Fruit fly (Drosophila melanogaster) whole organism, wandering third instar larva: ENCODE results near the gene CG42564.

Experiments
- Abd-B ChIP-seq: fragments of >200 bp; optimal IDR thresholded peaks from 2 replicates; lab custom pipeline; 2017; ENCODE audit warnings: missing biosample characterization, missing genetic modification characterization
- CG32264 ChIP-seq: fragments of 200-800 bp; sonication (Bioruptor generic); optimal IDR thresholded peaks from 2 replicates; lab custom pipeline; 2016; ENCODE audit warnings: missing biosample characterization, missing genetic modification characterization
- CG9705 ChIP-seq: fragments of 200-800 bp; sonication (Bioruptor generic); optimal IDR thresholded peaks from 2 replicates; lab custom pipeline; 2018; ENCODE audit warnings: missing biosample characterization, mild to moderate bottlenecking, missing genetic modification characterization
- CrebA ChIP-seq: fragments of 200-800 bp; sonication (Bioruptor generic); optimal IDR thresholded peaks from 2 replicates; lab custom pipeline; 2016; ENCODE audit warnings: missing biosample characterization, mild to moderate bottlenecking, missing genetic modification characterization, borderline replicate concordance
- Dfd ChIP-seq: fragments of >200 bp; optimal IDR thresholded peaks from 2 replicates; lab custom pipeline; 2017; ENCODE audit warnings: missing biosample characterization, missing genetic modification characterization
- HLH106 ChIP-seq: fragments of 200-800 bp; optimal IDR thresholded peaks from 3 replicates; lab custom pipeline; 2019; ENCODE audit warnings: missing biosample characterization, mild to moderate bottlenecking, missing genetic modification characterization, moderate library complexity
- Hnf4 ChIP-seq: fragments of 200-800 bp; sonication (Bioruptor generic); optimal IDR thresholded peaks from 2 replicates; lab custom pipeline; 2016; ENCODE audit warnings: missing biosample characterization, mild to moderate bottlenecking, missing genetic modification characterization
- Hr78 ChIP-seq: fragments of >200 bp; optimal IDR thresholded peaks from 2 replicates; lab custom pipeline; 2017; ENCODE audit warnings: missing biosample characterization, missing genetic modification characterization
- Hr83 ChIP-seq: fragments of 200-300 bp; sonication (Bioruptor generic); optimal IDR thresholded peaks from 2 replicates; lab custom pipeline; 2016; ENCODE audit warnings: missing biosample characterization, mild to moderate bottlenecking, missing genetic modification characterization, moderate library complexity; ENCODE audit not compliant: poor library complexity, severe bottlenecking
- Jra ChIP-seq: sonication (Bioruptor generic); optimal IDR thresholded peaks from 2 replicates; lab custom pipeline; 2016; ENCODE audit warnings: missing biosample characterization, missing genetic modification characterization
- Mio ChIP-seq: sonication (Bioruptor generic); optimal IDR thresholded peaks from 2 replicates; lab custom pipeline; 2016; ENCODE audit warnings: missing biosample characterization, missing genetic modification characterization
- Myc ChIP-seq: fragments of >200 bp; optimal IDR thresholded peaks from 2 replicates; lab custom pipeline; 2017
- N ChIP-seq: fragments of >200 bp; optimal IDR thresholded peaks from 2 replicates; lab custom pipeline; 2018; ENCODE audit warnings: missing biosample characterization, missing external identifiers, missing genetic modification characterization
- OdsH ChIP-seq: fragments of 200-800 bp; sonication (Bioruptor generic); optimal IDR thresholded peaks from 2 replicates; lab custom pipeline; 2016; ENCODE audit warnings: missing biosample characterization, mild to moderate bottlenecking, missing genetic modification characterization
- Rel ChIP-seq, 2 experiments: fragments of 200-800 bp; sonication (Bioruptor generic) in 1 of 2; optimal IDR thresholded peaks; 2 replicates in 1 of 2; 3 replicates in 1 of 2; lab custom pipeline; 2016 to 2019; ENCODE audit warnings: mild to moderate bottlenecking in 2 of 2, missing biosample characterization in 2 of 2, missing genetic modification characterization in 2 of 2, moderate library complexity in 1 of 2
- Sp1 ChIP-seq: fragments of 200-800 bp; sonication (Bioruptor generic); optimal IDR thresholded peaks from 3 replicates; lab custom pipeline; 2019; ENCODE audit warnings: missing biosample characterization, mild to moderate bottlenecking, missing genetic modification characterization, moderate library complexity
- Vsx2 ChIP-seq: fragments of 200-300, 225-300 bp; sonication (Bioruptor generic); optimal IDR thresholded peaks from 2 replicates; lab custom pipeline; 2018; ENCODE audit warnings: missing biosample characterization, missing genetic modification characterization; ENCODE audit not compliant: partially characterized antibody
- br ChIP-seq: fragments of 200-800 bp; sonication (Bioruptor generic); optimal IDR thresholded peaks from 2 replicates; lab custom pipeline; 2016; ENCODE audit warnings: missing biosample characterization, missing genetic modification characterization
- brk ChIP-seq: fragments of 200-800 bp; sonication (Bioruptor generic); optimal IDR thresholded peaks from 2 replicates; lab custom pipeline; 2016; ENCODE audit warnings: missing biosample characterization, mild to moderate bottlenecking, missing genetic modification characterization
- dl ChIP-seq, 2 experiments: fragments of 175-275, 200-275 bp in 1 of 2; fragments of 200-275 bp in 1 of 2; sonication (Bioruptor generic); optimal IDR thresholded peaks; lab custom pipeline; 2018; ENCODE audit warnings: mild to moderate bottlenecking in 2 of 2, missing biosample characterization in 2 of 2, missing genetic modification characterization in 2 of 2, moderate library complexity in 2 of 2; ENCODE audit not compliant: partially characterized antibody in 2 of 2, insufficient read depth in 1 of 2
- dmrt93B ChIP-seq: fragments of 200-800 bp; sonication (Bioruptor generic); optimal IDR thresholded peaks from 2 replicates; lab custom pipeline; 2018; ENCODE audit warnings: missing biosample characterization, mild to moderate bottlenecking, missing genetic modification characterization
- dsf ChIP-seq: sonication (Bioruptor generic); optimal IDR thresholded peaks from 2 replicates; lab custom pipeline; 2016; ENCODE audit warnings: missing biosample characterization, missing genetic modification characterization, borderline replicate concordance
- ey ChIP-seq: fragments of 200-800 bp; sonication (Bioruptor generic); optimal IDR thresholded peaks from 2 replicates; lab custom pipeline; 2016; ENCODE audit warnings: missing biosample characterization, missing genetic modification characterization
- foxo ChIP-seq, 2 experiments: fragments of 200-800 bp; sonication (Bioruptor generic); optimal IDR thresholded peaks; 2 replicates in 1 of 2; 3 replicates in 1 of 2; lab custom pipeline; 2016 to 2017; ENCODE audit warnings: missing biosample characterization in 2 of 2, missing genetic modification characterization in 2 of 2
- fru ChIP-seq: fragments of 200-800 bp; sonication (Bioruptor generic); optimal IDR thresholded peaks from 3 replicates; lab custom pipeline; 2016; ENCODE audit warnings: missing biosample characterization, mild to moderate bottlenecking, missing genetic modification characterization
- h ChIP-seq: fragments of 200-800 bp; sonication (Bioruptor generic); optimal IDR thresholded peaks from 3 replicates; lab custom pipeline; 2016; ENCODE audit warnings: missing biosample characterization, mild to moderate bottlenecking, missing genetic modification characterization
- jim ChIP-seq: fragments of 175-275, 200-325 bp; sonication (Bioruptor generic); optimal IDR thresholded peaks from 2 replicates; lab custom pipeline; 2016; ENCODE audit warnings: missing biosample characterization, mild to moderate bottlenecking, missing genetic modification characterization
- lola ChIP-seq: fragments of >200 bp; optimal IDR thresholded peaks from 2 replicates; lab custom pipeline; 2017; ENCODE audit warnings: missing biosample characterization, missing genetic modification characterization
- pan ChIP-seq: fragments of >200 bp; optimal IDR thresholded peaks from 2 replicates; lab custom pipeline; 2017
- psq ChIP-seq: fragments of 200-800 bp; sonication (Bioruptor generic); optimal IDR thresholded peaks from 3 replicates; lab custom pipeline; 2017; ENCODE audit warnings: missing biosample characterization, mild to moderate bottlenecking, missing genetic modification characterization, moderate library complexity
- rgr ChIP-seq: fragments of 200-800 bp; sonication (Bioruptor generic); optimal IDR thresholded peaks from 3 replicates; lab custom pipeline; 2016; ENCODE audit warnings: missing biosample characterization, mild to moderate bottlenecking, missing genetic modification characterization
- sage ChIP-seq: fragments of 200-800 bp; sonication (Bioruptor generic); optimal IDR thresholded peaks from 2 replicates; lab custom pipeline; 2016; ENCODE audit warnings: missing biosample characterization, mild to moderate bottlenecking, missing genetic modification characterization
- sv ChIP-seq: fragments of 200-800 bp; sonication (Bioruptor generic); optimal IDR thresholded peaks from 3 replicates; lab custom pipeline; 2016; ENCODE audit warnings: missing biosample characterization, missing genetic modification characterization
- tai ChIP-seq: sonication (Bioruptor generic); optimal IDR thresholded peaks from 2 replicates; lab custom pipeline; 2016; ENCODE audit warnings: missing biosample characterization, missing genetic modification characterization
- usp ChIP-seq: fragments of >200 bp; optimal IDR thresholded peaks from 2 replicates; lab custom pipeline; 2017; ENCODE audit warnings: missing biosample characterization, missing genetic modification characterization
- woc ChIP-seq: sonication (Bioruptor generic); optimal IDR thresholded peaks from 2 replicates; lab custom pipeline; 2016; ENCODE audit warnings: missing biosample characterization, mild to moderate bottlenecking, missing genetic modification characterization

CG42564 gene

dm6 chr3R:6351696-6352378 lies 22.4 kb upstream of the CG42564 start:
- TF ChIP-seq Hnf4 (GFP tag; lab: Kevin White, UChicago), result no peak
- no peak for TF ChIP-seq CG32264
- TF ChIP-seq brk (GFP tag; lab: Kevin White, UChicago), result no peak
- TF ChIP-seq CrebA (GFP tag; lab: Kevin White, UChicago), result no peak
- peak; percentile 18 for TF ChIP-seq rgr
- no peak for TF ChIP-seq Mio (GFP tag; lab: Kevin White, UChicago)
- TF ChIP-seq ey (GFP tag; lab: Kevin White, UChicago), result no peak
- TF ChIP-seq tai (GFP tag; lab: Kevin White, UChicago), result no peak
- no peak for TF ChIP-seq Abd-B
- TF ChIP-seq psq (GFP tag; lab: Kevin White, UChicago), result no peak
- no peak for TF ChIP-seq Hr83 (GFP tag; lab: Kevin White, UChicago)
- TF ChIP-seq dmrt93B (GFP tag; lab: Kevin White, UChicago), result no peak
- no peak for TF ChIP-seq dl (GFP tag; optimal IDR thresholded peaks at IDR 0.05; lab: Kevin White, UChicago; ENCODE audit: insufficient read depth in 1 of 2, partially characterized antibody in 2 of 2)
- peak; percentile 2 for TF ChIP-seq HLH106
- TF ChIP-seq foxo (GFP tag; optimal IDR thresholded peaks at IDR 0.05; lab: Kevin White, UChicago), result peak in 1 of 2 experiments; percentile 22
- no peak for TF ChIP-seq usp (GFP tag; lab: Kevin White, UChicago)
- no peak for TF ChIP-seq Rel (GFP tag; optimal IDR thresholded peaks at IDR 0.05; lab: Kevin White, UChicago)
- no peak for TF ChIP-seq Rel (tag; optimal IDR thresholded peaks at IDR 0.05; lab: Kevin White, UChicago)
- TF ChIP-seq lola, result no peak
- TF ChIP-seq Vsx2 (GFP tag; lab: Kevin White, UChicago), result no peak

dm6 chr3R:6352436-6352835 lies 21.8 kb upstream of the CG42564 start:
- TF ChIP-seq fru (GFP tag; lab: Kevin White, UChicago) (no peak), CG32264 (no peak), Sp1 (no peak), h (GFP tag; lab: Kevin White, UChicago) (no peak), usp (GFP tag; lab: Kevin White, UChicago) (no peak), OdsH (no peak), Jra (GFP tag; lab: Kevin White, UChicago) (no peak), CG9705 (GFP tag; lab: Kevin White, UChicago) (no peak), rgr (no peak), sage (GFP tag; lab: Kevin White, UChicago) (no peak), Hr78 (GFP tag; lab: Kevin White, UChicago) (no peak), sv (no peak), jim (no peak), Myc (lab: Kevin White, UChicago) (no peak), HLH106 (no peak), dl (GFP tag; optimal IDR thresholded peaks at IDR 0.05; lab: Kevin White, UChicago; ENCODE audit: insufficient read depth in 1 of 2, partially characterized antibody in 2 of 2) (no peak), N (GFP tag; lab: Kevin White, UChicago) (no peak), pan (lab: Kevin White, UChicago) (no peak)

dm6 chr3R:6352893-6353623 lies 21.2 kb upstream of the CG42564 start:
- TF ChIP-seq tai (GFP tag; lab: Kevin White, UChicago) (no peak), Hr78 (GFP tag; lab: Kevin White, UChicago) (no peak), HLH106 (peak; percentile 23), sv (no peak), OdsH (no peak), N (GFP tag; lab: Kevin White, UChicago) (no peak), dsf (GFP tag; lab: Kevin White, UChicago) (no peak), Dfd (GFP tag; lab: Kevin White, UChicago) (no peak), CG32264 (no peak), sage (GFP tag; lab: Kevin White, UChicago) (no peak), CrebA (GFP tag; lab: Kevin White, UChicago) (no peak), Rel (GFP tag; optimal IDR thresholded peaks at IDR 0.05; lab: Kevin White, UChicago) (peak; percentile 28), Rel (tag; optimal IDR thresholded peaks at IDR 0.05; lab: Kevin White, UChicago) (peak; percentile 81), ey (GFP tag; lab: Kevin White, UChicago) (no peak), h (GFP tag; lab: Kevin White, UChicago) (peak; percentile 14), usp (GFP tag; lab: Kevin White, UChicago) (no peak), brk (GFP tag; lab: Kevin White, UChicago) (no peak), woc (GFP tag; lab: Kevin White, UChicago) (no peak), Mio (GFP tag; lab: Kevin White, UChicago) (no peak), Sp1 (no peak), Hr83 (GFP tag; lab: Kevin White, UChicago) (peak; percentile 55), dl (GFP tag; optimal IDR thresholded peaks at IDR 0.05; lab: Kevin White, UChicago; ENCODE audit: insufficient read depth in 1 of 2, partially characterized antibody in 2 of 2) (peak in 1 of 2 experiments; percentile 40), br (GFP tag; lab: Kevin White, UChicago) (peak; percentile 9), foxo (GFP tag; optimal IDR thresholded peaks at IDR 0.05; lab: Kevin White, UChicago) (peak in 1 of 2 experiments; percentile 10), jim (no peak), pan (lab: Kevin White, UChicago) (no peak), Hnf4 (GFP tag; lab: Kevin White, UChicago) (no peak), rgr (no peak), lola (no peak)
